Worm (Caenorhabditis elegans) whole organism, L2 larva: Measurements from ENCODE around the gene M28.4.

Experiments
- C34F6.9 ChIP-seq: fragments of 150-350 bp; optimal IDR thresholded peaks from 2 replicates; lab custom pipeline; 2014; ENCODE audit warnings: missing biosample characterization, missing genetic modification characterization
- F13H6.1 ChIP-seq: sonication (generic microtip); optimal IDR thresholded peaks from 2 replicates; lab custom pipeline; 2016; ENCODE audit warnings: missing genetic modification characterization, missing compliant biosample characterization
- R02D3.7 ChIP-seq: fragments of 150-350 bp; optimal IDR thresholded peaks from 2 replicates; lab custom pipeline; 2014; ENCODE audit warnings: missing biosample characterization, missing genetic modification characterization
- Y55F3AM.14 ChIP-seq: fragments of 200-800 bp; sonication (Bioruptor generic); optimal IDR thresholded peaks from 2 replicates; lab custom pipeline; 2018; ENCODE audit warnings: mild to moderate bottlenecking, missing genetic modification characterization, missing compliant biosample characterization
- ZK546.5 ChIP-seq: sonication (generic microtip); optimal IDR thresholded peaks from 2 replicates; lab custom pipeline; 2017; ENCODE audit warnings: missing biosample characterization, missing genetic modification characterization
- aly-2 ChIP-seq: fragments of 150-350 bp; optimal IDR thresholded peaks from 2 replicates; lab custom pipeline; 2014; ENCODE audit warnings: missing biosample characterization, missing genetic modification characterization
- ama-1 ChIP-seq: fragments of 150-350 bp; optimal IDR thresholded peaks from 2 replicates; lab custom pipeline; 2018; ENCODE audit warnings: inconsistent platforms
- crh-2 ChIP-seq: sonication (generic microtip); optimal IDR thresholded peaks from 2 replicates; lab custom pipeline; 2017; ENCODE audit warnings: missing biosample characterization, missing genetic modification characterization
- dmd-4 ChIP-seq: sonication (generic microtip); optimal IDR thresholded peaks from 2 replicates; lab custom pipeline; 2017; ENCODE audit warnings: missing biosample characterization, missing genetic modification characterization
- elt-1 ChIP-seq: fragments of 150-350 bp; optimal IDR thresholded peaks from 2 replicates; lab custom pipeline; 2014; ENCODE audit warnings: missing biosample characterization, missing genetic modification characterization
- elt-3 ChIP-seq: sonication (generic microtip); optimal IDR thresholded peaks from 2 replicates; lab custom pipeline; 2017; ENCODE audit warnings: missing biosample characterization, missing genetic modification characterization
- fos-1 ChIP-seq: fragments of 150-350 bp; optimal IDR thresholded peaks from 2 replicates; lab custom pipeline; 2014; ENCODE audit warnings: missing biosample characterization, missing genetic modification characterization
- gmeb-1 ChIP-seq: fragments of 150-350 bp; optimal IDR thresholded peaks from 2 replicates; lab custom pipeline; 2014; ENCODE audit warnings: missing biosample characterization, missing genetic modification characterization
- lin-11 ChIP-seq: fragments of 150-350 bp; sonication (generic microtip); optimal IDR thresholded peaks from 2 replicates; lab custom pipeline; 2014; ENCODE audit warnings: missing biosample characterization, missing genetic modification characterization, inconsistent platforms, mixed read lengths
- lsy-2 ChIP-seq, 2 experiments: fragments of 150-350 bp in 1 of 2; sonication (generic microtip) in 1 of 2; optimal IDR thresholded peaks; 2 replicates each; lab custom pipeline; 2014 to 2017; ENCODE audit warnings: missing biosample characterization in 2 of 2, missing genetic modification characterization in 2 of 2
- mab-5 ChIP-seq: fragments of 150-350 bp; optimal IDR thresholded peaks from 2 replicates; lab custom pipeline; 2014; ENCODE audit warnings: missing biosample characterization, missing genetic modification characterization
- mbf-1 ChIP-seq: sonication (generic microtip); optimal IDR thresholded peaks from 2 replicates; lab custom pipeline; 2017; ENCODE audit warnings: missing biosample characterization, missing genetic modification characterization
- nhr-10 ChIP-seq: sonication (generic microtip); optimal IDR thresholded peaks from 2 replicates; lab custom pipeline; 2017; ENCODE audit warnings: missing biosample characterization, missing genetic modification characterization
- nhr-11 ChIP-seq: fragments of 150-350 bp; optimal IDR thresholded peaks from 2 replicates; lab custom pipeline; 2014; ENCODE audit warnings: missing biosample characterization, missing genetic modification characterization
- nhr-12 ChIP-seq: fragments of 150-350 bp; optimal IDR thresholded peaks from 2 replicates; lab custom pipeline; 2014; ENCODE audit warnings: missing biosample characterization, missing genetic modification characterization
- nhr-129 ChIP-seq: fragments of 150-350 bp; optimal IDR thresholded peaks from 2 replicates; lab custom pipeline; 2014; ENCODE audit warnings: missing biosample characterization, missing genetic modification characterization
- nhr-23 ChIP-seq: fragments of 150-350 bp; optimal IDR thresholded peaks from 2 replicates; lab custom pipeline; 2014; ENCODE audit warnings: missing biosample characterization, missing genetic modification reagents, missing genetic modification characterization
- nhr-237 ChIP-seq: fragments of 150-350 bp; optimal IDR thresholded peaks from 2 replicates; lab custom pipeline; 2014; ENCODE audit warnings: missing biosample characterization, missing genetic modification characterization
- nhr-25 ChIP-seq: fragments of 150-350 bp; sonication (generic microtip); optimal IDR thresholded peaks from 3 replicates; lab custom pipeline; 2014; ENCODE audit warnings: missing biosample characterization, missing genetic modification characterization
- nhr-77 ChIP-seq: fragments of 150-350 bp; optimal IDR thresholded peaks from 2 replicates; lab custom pipeline; 2014; ENCODE audit warnings: missing biosample characterization, missing genetic modification characterization
- peb-1 ChIP-seq: fragments of 150-350 bp; optimal IDR thresholded peaks from 2 replicates; lab custom pipeline; 2014; ENCODE audit warnings: missing biosample characterization, missing genetic modification characterization
- sem-4 ChIP-seq: fragments of 150-350 bp; optimal IDR thresholded peaks from 2 replicates; lab custom pipeline; 2014; ENCODE audit warnings: missing biosample characterization, missing genetic modification reagents, missing genetic modification characterization
- skn-1 ChIP-seq: sonication (generic microtip); optimal IDR thresholded peaks from 2 replicates; lab custom pipeline; 2017; ENCODE audit warnings: missing biosample characterization, missing genetic modification characterization
- sma-9 ChIP-seq, 2 experiments: fragments of 150-350 bp in 1 of 2; sonication (generic microtip) in 1 of 2; optimal IDR thresholded peaks; 2 replicates each; lab custom pipeline; 2014 to 2016; ENCODE audit warnings: missing genetic modification characterization in 2 of 2, mild to moderate bottlenecking in 1 of 2, missing biosample characterization in 1 of 2, missing compliant biosample characterization in 1 of 2, missing genetic modification reagents in 1 of 2, moderate library complexity in 1 of 2
- snpc-4 ChIP-seq: fragments of 150-350 bp; optimal IDR thresholded peaks from 2 replicates; lab custom pipeline; 2014; ENCODE audit warnings: missing biosample characterization, missing genetic modification characterization
- unc-55 ChIP-seq: fragments of 150-350 bp; sonication (generic microtip); optimal IDR thresholded peaks from 3 replicates; lab custom pipeline; 2014; ENCODE audit warnings: missing biosample characterization, missing genetic modification reagents, missing genetic modification characterization
- zag-1 ChIP-seq: fragments of 150-350 bp; optimal IDR thresholded peaks from 2 replicates; lab custom pipeline; 2014; ENCODE audit warnings: missing biosample characterization, missing genetic modification characterization
- ztf-4 ChIP-seq: fragments of 150-350 bp; optimal IDR thresholded peaks from 2 replicates; lab custom pipeline; 2014; ENCODE audit warnings: missing biosample characterization, missing genetic modification characterization

M28.4 gene

ce11 chrII:10612743-10613142 is 30.8 kb upstream of the M28.4 start, which contains the start of gene C14A4.12:
Gene C14A4.12, plus strand, starts transcription at chrII:10613043.
- TF ChIP-seq nhr-23 (tag; lab: Kevin White, UChicago) (no peak), elt-1 (tag; lab: Kevin White, UChicago) (no peak), nhr-77 (tag; lab: Kevin White, UChicago) (no peak), ztf-4 (tag; lab: Kevin White, UChicago) (no peak), peb-1 (tag; lab: Kevin White, UChicago) (no peak), lsy-2 (tag; optimal IDR thresholded peaks at IDR 0.05; lab: Kevin White, UChicago) (no peak), fos-1 (no peak), R02D3.7 (tag; lab: Kevin White, UChicago) (no peak), nhr-10 (tag; lab: Kevin White, UChicago) (no peak)

DNA sequence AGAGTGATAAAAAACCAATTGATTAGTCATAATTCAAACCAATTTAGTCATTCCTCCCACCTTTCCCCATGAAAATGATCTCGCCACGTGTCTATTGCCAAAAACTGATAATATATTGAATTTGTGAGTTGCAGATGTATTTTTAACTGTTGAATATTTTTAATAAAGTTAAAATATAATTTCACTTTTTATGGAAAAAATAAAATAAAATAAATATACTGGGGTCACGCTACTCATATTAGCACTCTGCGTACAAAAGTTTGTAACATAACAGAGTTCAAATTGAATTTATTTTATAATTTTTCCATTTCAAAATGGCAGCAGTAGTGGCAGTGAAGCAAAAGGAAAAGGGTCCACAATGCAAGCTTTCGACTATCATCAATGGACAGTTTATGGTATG is 25.3 kb upstream of the M28.4 start, which contains the start of gene C14A4.13:
C14A4.13 (plus strand) TSS at position 301 of the 400 bp plus-strand sequence.
- no peak for TF ChIP-seq nhr-25 (tag; lab: Kevin White, UChicago)
- TF ChIP-seq nhr-237 (tag; lab: Kevin White, UChicago) = no peak
- no peak for TF ChIP-seq elt-3 (tag; lab: Kevin White, UChicago)
- TF ChIP-seq sma-9 (GFP tag; optimal IDR thresholded peaks at IDR 0.05; lab: Kevin White, UChicago) = no peak
- no peak for TF ChIP-seq sma-9 (tag; optimal IDR thresholded peaks at IDR 0.05; lab: Kevin White, UChicago)
- no peak for TF ChIP-seq fos-1
- TF ChIP-seq mab-5 = no peak

- no peak for TF ChIP-seq sem-4 (tag; lab: Kevin White, UChicago)
- TF ChIP-seq ama-1 (lab: Kevin White, UChicago) = no peak
- no peak for TF ChIP-seq nhr-12 (tag; lab: Kevin White, UChicago)
- TF ChIP-seq nhr-11 (tag; lab: Kevin White, UChicago) = no peak
- TF ChIP-seq aly-2 (tag; lab: Kevin White, UChicago) = no peak
- no peak for TF ChIP-seq mbf-1 (tag; lab: Kevin White, UChicago)
- TF ChIP-seq elt-1 (tag; lab: Kevin White, UChicago) = no peak
- TF ChIP-seq snpc-4 (tag; lab: Kevin White, UChicago) = no peak
- TF ChIP-seq ZK546.5 (tag; lab: Kevin White, UChicago) = no peak
- TF ChIP-seq unc-55 (GFP tag; lab: Kevin White, UChicago) = no peak
- TF ChIP-seq dmd-4 (tag; lab: Kevin White, UChicago) = no peak
- TF ChIP-seq, all 48 proteins: peak for 0
These were observed 21.5 kb upstream of the M28.4 start, which contains the start of gene cutl-9 for ce11 chrII:10621965-10622364. Gene cutl-9, plus strand, starts transcription at chrII:10622265.

DNA sequence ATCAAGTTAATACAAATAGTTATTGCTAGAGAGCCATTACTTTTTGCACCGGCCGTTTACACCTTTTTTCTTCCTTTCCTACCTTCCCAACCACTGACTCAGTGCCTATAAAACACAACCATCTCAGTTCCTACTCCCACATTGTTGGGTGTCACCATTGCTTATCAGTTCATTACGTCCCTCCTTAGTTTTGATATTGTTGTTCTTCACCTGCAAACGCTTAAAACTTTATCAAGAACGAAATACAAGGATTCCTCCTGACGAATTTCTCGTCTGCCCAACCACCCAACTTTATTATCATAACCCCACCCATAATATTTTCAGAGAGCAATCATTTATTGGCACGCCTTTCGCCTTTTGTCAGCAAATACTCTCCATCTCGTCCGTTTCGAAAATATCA is 16.4 kb upstream of the M28.4 start:
- TF ChIP-seq fos-1 = peak; percentile 94
- TF ChIP-seq ama-1 (lab: Kevin White, UChicago) = no peak
- TF ChIP-seq skn-1 (tag; lab: Kevin White, UChicago) = no peak
- no peak for TF ChIP-seq gmeb-1
- peak; percentile 8 for TF ChIP-seq F13H6.1 (tag; lab: Kevin White, UChicago)

- no peak for TF ChIP-seq elt-3 (tag; lab: Kevin White, UChicago)
- TF ChIP-seq zag-1 (tag; lab: Kevin White, UChicago) = no peak
- no peak for TF ChIP-seq nhr-77 (tag; lab: Kevin White, UChicago)
- TF ChIP-seq Y55F3AM.14 = no peak
- TF ChIP-seq crh-2 (tag; lab: Kevin White, UChicago) = no peak
These were observed 15.5 kb upstream of the M28.4 start, which contains the start of gene M28.8 for ce11 chrII:10627963-10628362. Gene M28.8, plus strand, starts transcription at chrII:10628263.

ce11 chrII:10630944-10631343 is 12.6 kb upstream of the M28.4 start:
- TF ChIP-seq fos-1 = peak; percentile 55
- no peak for TF ChIP-seq lin-11 (tag; lab: Kevin White, UChicago)

DNA sequence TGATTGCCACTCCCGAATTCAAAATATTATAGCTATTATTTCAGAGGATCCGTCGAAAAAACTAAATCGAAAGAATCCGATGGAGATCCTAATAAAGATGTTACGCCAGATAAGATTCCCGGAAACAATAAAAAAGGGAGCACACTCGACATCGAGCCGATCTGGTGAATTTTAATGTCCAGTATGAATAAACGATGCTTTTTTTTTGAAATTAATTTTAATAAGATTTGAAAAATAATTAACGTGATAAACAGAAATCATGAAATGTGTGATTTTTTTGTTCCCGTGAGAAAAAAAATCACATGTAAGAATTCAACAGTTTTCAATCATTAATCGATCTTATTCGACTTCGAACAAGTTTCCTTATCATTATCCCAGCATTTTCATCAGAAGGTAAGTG is 4.4 kb upstream of the M28.4 start, which contains the start of gene M28.9:
M28.9 (plus strand) TSS at position 301 of the 400 bp plus-strand sequence.
- no peak for TF ChIP-seq nhr-129 (tag; lab: Kevin White, UChicago)
- TF ChIP-seq unc-55 (GFP tag; lab: Kevin White, UChicago) = no peak
- TF ChIP-seq ama-1 (lab: Kevin White, UChicago) = no peak
- TF ChIP-seq Y55F3AM.14 = no peak
- no peak for TF ChIP-seq C34F6.9 (tag; lab: Kevin White, UChicago)
- TF ChIP-seq peb-1 (tag; lab: Kevin White, UChicago) = no peak
